Worm (Caenorhabditis elegans): ENCODE data around the gene arrd-6.

- TF ChIP-seq aha-1 (tag) (no peak), ceh-28 (tag; optimal IDR thresholded peaks at IDR 0.05) (no peak), ZK546.5 (tag; optimal IDR thresholded peaks at IDR 0.05) (no peak), daf-12 (tag; optimal IDR thresholded peaks at IDR 0.05) (no peak), ama-1 (optimal IDR thresholded peaks at IDR 0.05) (no peak), ceh-44 (GFP tag; IDR thresholded peaks at IDR 0.05) (no peak), tag-97 (GFP tag; IDR thresholded peaks at IDR 0.05) (no peak)
These were observed 36.4 kb upstream of the arrd-6 start, which contains the start of gene nasp-1 for ce11 chrII:11105981-11106711.
